Fruit fly (Drosophila melanogaster) whole organism, pupa: ENCODE measurements around the gene stg1.
A peak's percentile ranks its signal among the peaks of the same experiment; 100 is the strongest.

Source experiments
- CG10348 ChIP-seq: fragments of 200-800 bp; sonication (Bioruptor generic); IDR thresholded peaks from 2 replicates; pipeline ENCODE4 v1.3.6; 2022; ENCODE audit warnings: missing biosample characterization, missing genetic modification characterization
- CG12605 ChIP-seq: fragments of 200-800 bp; sonication (Bioruptor generic); IDR thresholded peaks from 2 replicates; pipeline ENCODE4 v1.3.6; 2022; ENCODE audit warnings: missing biosample characterization, missing genetic modification characterization
- CG13204 ChIP-seq: fragments of 200-800 bp; sonication (Bioruptor generic); optimal IDR thresholded peaks from 2 replicates; lab custom pipeline; 2018; ENCODE audit warnings: missing biosample characterization, mild to moderate bottlenecking, missing genetic modification characterization, moderate library complexity
- CG14655 ChIP-seq: fragments of 200-800 bp; sonication (Bioruptor generic); optimal IDR thresholded peaks from 3 replicates; lab custom pipeline; 2017; ENCODE audit warnings: mild to moderate bottlenecking, missing biosample characterization, missing genetic modification reagents, missing genetic modification characterization
- CG15710 ChIP-seq: fragments of 200-800 bp; sonication (Bioruptor generic); optimal IDR thresholded peaks from 2 replicates; lab custom pipeline; 2018; ENCODE audit warnings: missing biosample characterization, mild to moderate bottlenecking, missing genetic modification characterization, moderate library complexity
- CG17806 ChIP-seq: fragments of 200-800 bp; sonication (Bioruptor generic); optimal IDR thresholded peaks from 2 replicates; lab custom pipeline; 2018; ENCODE audit warnings: missing biosample characterization, mild to moderate bottlenecking, missing genetic modification characterization, moderate library complexity
- CG32121 ChIP-seq: fragments of 200-800 bp; sonication (Bioruptor generic); IDR thresholded peaks from 2 replicates; pipeline ENCODE4 v1.3.6; 2022; ENCODE audit warnings: missing biosample characterization, missing genetic modification characterization
- CG34367 ChIP-seq: fragments of 200-800 bp; sonication (Bioruptor generic); optimal IDR thresholded peaks from 2 replicates; lab custom pipeline; 2018; ENCODE audit warnings: missing biosample characterization, mild to moderate bottlenecking, missing genetic modification characterization
- CG4496 ChIP-seq: fragments of 200-800 bp; sonication (Bioruptor generic); IDR thresholded peaks from 3 replicates; pipeline ENCODE4 v1.3.6; 2022; ENCODE audit warnings: missing biosample characterization, missing genetic modification characterization
- CG8159 ChIP-seq: fragments of 200-800 bp; sonication (Bioruptor generic); optimal IDR thresholded peaks from 3 replicates; lab custom pipeline; 2018; ENCODE audit warnings: missing biosample characterization, mild to moderate bottlenecking, missing genetic modification characterization, moderate library complexity
- CG8301 ChIP-seq: fragments of 200-800 bp; sonication (Bioruptor generic); optimal IDR thresholded peaks from 2 replicates; lab custom pipeline; 2018; ENCODE audit warnings: missing biosample characterization, mild to moderate bottlenecking, missing genetic modification characterization
- CG9948 ChIP-seq: fragments of 200-800 bp; sonication (Bioruptor generic); optimal IDR thresholded peaks from 2 replicates; lab custom pipeline; 2018; ENCODE audit warnings: missing biosample characterization, mild to moderate bottlenecking, missing genetic modification characterization, moderate library complexity
- D1 ChIP-seq: fragments of 200-800 bp; sonication (Bioruptor generic); optimal IDR thresholded peaks from 2 replicates; lab custom pipeline; 2018; ENCODE audit warnings: missing biosample characterization, mild to moderate bottlenecking, missing genetic modification characterization, moderate library complexity
- EcR ChIP-seq: fragments of 200-800 bp; sonication (Bioruptor generic); optimal IDR thresholded peaks from 3 replicates; lab custom pipeline; 2019; ENCODE audit warnings: missing biosample characterization, missing genetic modification characterization, mild to moderate bottlenecking, moderate library complexity, missing genetic modification reagents
- Ets98B ChIP-seq: fragments of 200-800 bp; sonication (Bioruptor generic); IDR thresholded peaks from 2 replicates; pipeline ENCODE4 v1.3.6; 2022; ENCODE audit warnings: missing biosample characterization, missing genetic modification characterization
- Pif1A ChIP-seq: fragments of 200-800 bp; sonication (Bioruptor generic); optimal IDR thresholded peaks from 3 replicates; lab custom pipeline; 2016; ENCODE audit warnings: missing biosample characterization, missing genetic modification characterization
- Pif1B ChIP-seq: fragments of 200-800 bp; sonication (Bioruptor generic); optimal IDR thresholded peaks from 3 replicates; lab custom pipeline; 2016; ENCODE audit warnings: missing biosample characterization, missing genetic modification characterization
- Snoo ChIP-seq: fragments of 200-800 bp; sonication (Bioruptor generic); optimal IDR thresholded peaks from 3 replicates; lab custom pipeline; 2017; ENCODE audit warnings: missing biosample characterization, mild to moderate bottlenecking, missing genetic modification characterization, inconsistent platforms
- fd96Ca ChIP-seq: fragments of 200-800 bp; sonication (Bioruptor generic); IDR thresholded peaks from 3 replicates; pipeline ENCODE4 v1.3.6; 2022; ENCODE audit warnings: missing biosample characterization, missing genetic modification characterization
- gl ChIP-seq: fragments of 200-800 bp; sonication (Bioruptor generic); optimal IDR thresholded peaks from 2 replicates; lab custom pipeline; 2018; ENCODE audit warnings: missing biosample characterization, mild to moderate bottlenecking, missing genetic modification characterization
- rn ChIP-seq: fragments of 200-800 bp; sonication (Bioruptor generic); IDR thresholded peaks from 2 replicates; pipeline ENCODE4 v1.3.6; 2022; ENCODE audit warnings: missing biosample characterization, missing genetic modification characterization

The stg1 gene

dm6 chrX:21093544-21093943 is at the start of gene stg1:
Gene stg1 (plus strand): TSS chrX:21093844.
- TF ChIP-seq fd96Ca (GFP tag; lab: Robert Waterston, UW) = no peak
- TF ChIP-seq CG12605 = no peak
- no peak for TF ChIP-seq CG14655 (GFP tag; lab: Kevin White, UChicago)
- TF ChIP-seq Snoo (tag; lab: Kevin White, UChicago) = no peak
- TF ChIP-seq CG13204 (GFP tag; lab: Kevin White, UChicago) = no peak
- TF ChIP-seq CG4496 (GFP tag; lab: Robert Waterston, UW) = no peak
- no peak for TF ChIP-seq CG32121
- TF ChIP-seq rn (GFP tag; lab: Robert Waterston, UW) = no peak
- no peak for TF ChIP-seq D1 (tag; lab: Kevin White, UChicago)

dm6 chrX:21044278-21044830 is 49.3 kb upstream of the stg1 start:
- TF ChIP-seq CG8301 (tag; lab: Kevin White, UChicago) (peak; percentile 59), CG10348 (GFP tag; lab: Robert Waterston, UW) (no peak), Pif1B (GFP tag; lab: Kevin White, UChicago) (peak; percentile 66), fd96Ca (GFP tag; lab: Robert Waterston, UW) (peak; percentile 45; the same call in 2 of the 3 replicates), rn (GFP tag; lab: Robert Waterston, UW) (0 out of 2 replicates have a peak, but pooled peaks have one; percentile 24), CG8159 (tag; lab: Kevin White, UChicago) (peak; percentile 50), Snoo (tag; lab: Kevin White, UChicago) (no peak), D1 (tag; lab: Kevin White, UChicago) (no peak), CG17806 (tag; lab: Kevin White, UChicago) (peak; percentile 43), EcR (GFP tag; lab: Kevin White, UChicago) (peak; percentile 21), Ets98B (GFP tag; lab: Robert Waterston, UW) (peak; percentile 82), Pif1A (peak; percentile 70), gl (tag; lab: Kevin White, UChicago) (peak; percentile 19), CG12605 (peak; percentile 77), CG13204 (GFP tag; lab: Kevin White, UChicago) (no peak), CG15710 (peak; percentile 15), CG34367 (peak; percentile 23), CG4496 (GFP tag; lab: Robert Waterston, UW) (peak; percentile 90), CG14655 (GFP tag; lab: Kevin White, UChicago) (no peak), CG9948 (tag; lab: Kevin White, UChicago) (no peak), CG32121 (peak; percentile 66)

- no peak for TF ChIP-seq CG17806 (tag; lab: Kevin White, UChicago)
- peak; percentile 76 for TF ChIP-seq fd96Ca (GFP tag; lab: Robert Waterston, UW)
- TF ChIP-seq CG8159 (tag; lab: Kevin White, UChicago) = peak; percentile 53
- peak; percentile 35 for TF ChIP-seq D1 (tag; lab: Kevin White, UChicago)
- TF ChIP-seq Snoo (tag; lab: Kevin White, UChicago) = peak; percentile 17
- no peak for TF ChIP-seq CG10348 (GFP tag; lab: Robert Waterston, UW)
- TF ChIP-seq CG4496 (GFP tag; lab: Robert Waterston, UW) = peak; percentile 60
- TF ChIP-seq CG12605 = no peak
- TF ChIP-seq Pif1A = no peak
- no peak for TF ChIP-seq rn (GFP tag; lab: Robert Waterston, UW)
- no peak for TF ChIP-seq CG8301 (tag; lab: Kevin White, UChicago)
- TF ChIP-seq CG34367 = peak; percentile 12
- TF ChIP-seq CG14655 (GFP tag; lab: Kevin White, UChicago) = peak; percentile 73
- no peak; the same call in 1 of the 2 replicates for TF ChIP-seq Ets98B (GFP tag; lab: Robert Waterston, UW)
- peak; percentile 54 for TF ChIP-seq CG9948 (tag; lab: Kevin White, UChicago)
- TF ChIP-seq Pif1B (GFP tag; lab: Kevin White, UChicago) = no peak
- peak; percentile 40 for TF ChIP-seq CG32121
- peak; percentile 30 for TF ChIP-seq CG15710
- no peak for TF ChIP-seq CG13204 (GFP tag; lab: Kevin White, UChicago)
- TF ChIP-seq gl (tag; lab: Kevin White, UChicago) = no peak
- no peak for TF ChIP-seq EcR (GFP tag; lab: Kevin White, UChicago)
Measured at dm6 chrX:21044831-21045447, 48.7 kb upstream of the stg1 start, which contains the start of gene Cbs. Gene Cbs (plus strand): TSS chrX:21045138.

- TF ChIP-seq CG34367 (peak; percentile 40), rn (GFP tag; lab: Robert Waterston, UW) (no peak), CG8301 (tag; lab: Kevin White, UChicago) (peak; percentile 64), CG8159 (tag; lab: Kevin White, UChicago) (peak; percentile 56), CG9948 (tag; lab: Kevin White, UChicago) (no peak), fd96Ca (GFP tag; lab: Robert Waterston, UW) (peak; percentile 29; the same call in 1 of the 3 replicates), CG10348 (GFP tag; lab: Robert Waterston, UW) (no peak), gl (tag; lab: Kevin White, UChicago) (peak; percentile 76), D1 (tag; lab: Kevin White, UChicago) (peak; percentile 45), EcR (GFP tag; lab: Kevin White, UChicago) (peak; percentile 46), CG32121 (peak; percentile 41), CG13204 (GFP tag; lab: Kevin White, UChicago) (peak; percentile 14), CG12605 (peak; percentile 86), Ets98B (GFP tag; lab: Robert Waterston, UW) (peak; percentile 68), Snoo (tag; lab: Kevin White, UChicago) (no peak), CG14655 (GFP tag; lab: Kevin White, UChicago) (peak; percentile 66), Pif1B (GFP tag; lab: Kevin White, UChicago) (peak; percentile 31), CG17806 (tag; lab: Kevin White, UChicago) (peak; percentile 37), CG15710 (peak; percentile 18), CG4496 (GFP tag; lab: Robert Waterston, UW) (peak; percentile 28; the same call in 1 of the 3 replicates), Pif1A (peak; percentile 57)
Measured at dm6 chrX:21045448-21045941, 48.1 kb upstream of the stg1 start.
